Worm (Caenorhabditis elegans) whole organism, L3 larva: Measurements from ENCODE around the gene mdl-1.

Experiments used
- R02D3.7 ChIP-seq: fragments of 150-350 bp; optimal IDR thresholded peaks from 2 replicates; lab custom pipeline; 2014; ENCODE audit warnings: missing biosample characterization, missing genetic modification characterization
- aly-2 ChIP-seq: fragments of 150-350 bp; optimal IDR thresholded peaks from 2 replicates; lab custom pipeline; 2014; ENCODE audit warnings: missing biosample characterization, missing genetic modification characterization
- ama-1 ChIP-seq: fragments of 150-350 bp; optimal IDR thresholded peaks from 2 replicates; lab custom pipeline; 2018
- lin-39 ChIP-seq: fragments of 150-350 bp; optimal IDR thresholded peaks from 2 replicates; lab custom pipeline; 2018; ENCODE audit warnings: missing biosample characterization, missing genetic modification reagents, missing genetic modification characterization
- mml-1 ChIP-seq: fragments of 150-350 bp; sonication (generic microtip); optimal IDR thresholded peaks from 3 replicates; lab custom pipeline; 2014; ENCODE audit warnings: missing biosample characterization, missing genetic modification characterization
- nhr-11 ChIP-seq: fragments of 150-350 bp; optimal IDR thresholded peaks from 2 replicates; lab custom pipeline; 2014; ENCODE audit warnings: missing biosample characterization, missing genetic modification characterization
- nhr-12 ChIP-seq: fragments of 150-350 bp; optimal IDR thresholded peaks from 2 replicates; lab custom pipeline; 2014; ENCODE audit warnings: missing biosample characterization, missing genetic modification characterization
- unc-39 ChIP-seq: sonication (generic microtip); optimal IDR thresholded peaks from 4 replicates; lab custom pipeline; 2017; ENCODE audit warnings: missing biosample characterization, missing genetic modification characterization

DNA sequence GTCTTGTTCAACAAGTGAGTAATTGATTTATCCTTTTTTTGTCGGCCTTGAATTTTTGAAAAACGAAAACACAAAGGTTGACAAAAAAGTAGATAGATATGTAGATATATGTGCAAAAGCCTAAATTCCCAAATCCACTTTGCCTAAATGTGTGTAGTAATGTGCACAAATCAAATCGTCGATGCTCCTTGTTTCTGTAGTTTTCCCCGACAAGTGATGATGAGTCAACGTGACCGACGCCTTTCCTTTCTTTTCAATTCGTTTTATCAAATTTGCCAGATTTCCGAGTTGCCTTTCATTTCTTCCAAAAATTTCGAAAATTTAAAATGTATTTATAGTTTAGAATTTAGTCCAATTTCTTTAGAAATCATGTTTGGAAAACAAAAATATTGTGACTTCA lies 37.0 kb upstream of the mdl-1 start:
- TF ChIP-seq ama-1 (lab: Kevin White, UChicago) (no peak), nhr-11 (tag; lab: Kevin White, UChicago) (no peak), nhr-12 (no peak), R02D3.7 (tag; lab: Kevin White, UChicago) (no peak), unc-39 (tag; lab: Kevin White, UChicago) (no peak), mml-1 (tag; lab: Kevin White, UChicago) (no peak), aly-2 (tag; lab: Kevin White, UChicago) (no peak), lin-39 (tag; lab: Kevin White, UChicago) (no peak)
